Fruit fly (Drosophila melanogaster) whole organism, prepupa: ENCODE measurements around the gene CG5177.

ENCODE experiments used
- CG10631 ChIP-seq: fragments of 200-800 bp; sonication (Bioruptor generic); optimal IDR thresholded peaks from 2 replicates; lab custom pipeline; 2016; ENCODE audit warnings: missing biosample characterization, missing genetic modification characterization
- CG10669 ChIP-seq: fragments of 200-800 bp; sonication (Bioruptor generic); optimal IDR thresholded peaks from 3 replicates; lab custom pipeline; 2018; ENCODE audit warnings: missing biosample characterization, mild to moderate bottlenecking, missing genetic modification characterization, moderate library complexity
- CG11762 ChIP-seq: fragments of 200-800 bp; sonication (Bioruptor generic); optimal IDR thresholded peaks from 3 replicates; lab custom pipeline; 2016; ENCODE audit warnings: missing biosample characterization, missing genetic modification characterization; ENCODE audit not compliant: insufficient read depth
- CG15336 ChIP-seq: fragments of 200-800 bp; sonication (Bioruptor generic); IDR thresholded peaks from 2 replicates; pipeline ENCODE4 v1.3.6; 2022; ENCODE audit warnings: missing biosample characterization, missing genetic modification characterization
- CG16779 ChIP-seq: fragments of 200-800 bp; sonication (Bioruptor generic); optimal IDR thresholded peaks from 3 replicates; lab custom pipeline; 2017; ENCODE audit warnings: missing biosample characterization, mild to moderate bottlenecking, missing genetic modification characterization
- CG32006 ChIP-seq: fragments of 200-800 bp; sonication (Bioruptor generic); optimal IDR thresholded peaks from 3 replicates; lab custom pipeline; 2017; ENCODE audit warnings: missing biosample characterization, mild to moderate bottlenecking, missing genetic modification characterization
- CG34406 ChIP-seq: fragments of 200-800 bp; sonication (Bioruptor generic); optimal IDR thresholded peaks from 3 replicates; lab custom pipeline; 2016; ENCODE audit warnings: missing biosample characterization, missing genetic modification characterization
- CG3919 ChIP-seq: fragments of 200-800 bp; sonication (Bioruptor generic); optimal IDR thresholded peaks from 3 replicates; lab custom pipeline; 2016; ENCODE audit warnings: missing biosample characterization, missing genetic modification characterization
- CG4318 ChIP-seq: fragments of 200-800 bp; sonication (Bioruptor generic); optimal IDR thresholded peaks from 3 replicates; lab custom pipeline; 2017; ENCODE audit warnings: missing biosample characterization, mild to moderate bottlenecking, missing genetic modification characterization
- CG6163 ChIP-seq: fragments of 200-800 bp; sonication (Bioruptor generic); IDR thresholded peaks from 3 replicates; pipeline ENCODE4 v1.3.6; 2022; ENCODE audit warnings: missing biosample characterization, missing genetic modification characterization
- CG6276 ChIP-seq: fragments of 200-800 bp; sonication (Bioruptor generic); optimal IDR thresholded peaks from 2 replicates; lab custom pipeline; 2017; ENCODE audit warnings: missing biosample characterization, mild to moderate bottlenecking, missing genetic modification characterization
- CG6808 ChIP-seq: fragments of 200-800 bp; sonication (Bioruptor generic); optimal IDR thresholded peaks from 3 replicates; lab custom pipeline; 2017; ENCODE audit warnings: missing biosample characterization, missing genetic modification characterization, mild to moderate bottlenecking, moderate library complexity, missing genetic modification reagents
- CG6854 ChIP-seq: fragments of 200-800 bp; sonication (Bioruptor generic); optimal IDR thresholded peaks from 2 replicates; lab custom pipeline; 2017; ENCODE audit warnings: missing biosample characterization, mild to moderate bottlenecking, missing genetic modification characterization
- CG8319 ChIP-seq: fragments of 200-800 bp; sonication (Bioruptor generic); optimal IDR thresholded peaks from 3 replicates; lab custom pipeline; 2016; ENCODE audit warnings: missing biosample characterization, missing genetic modification characterization
- CG9139 ChIP-seq: fragments of 200-800 bp; sonication (Bioruptor generic); optimal IDR thresholded peaks from 3 replicates; lab custom pipeline; 2017; ENCODE audit warnings: missing biosample characterization, mild to moderate bottlenecking, missing genetic modification characterization
- Eip75B ChIP-seq: fragments of 200-800 bp; sonication (Bioruptor generic); optimal IDR thresholded peaks from 3 replicates; lab custom pipeline; 2016; ENCODE audit warnings: missing biosample characterization, missing genetic modification characterization
- Eip78C ChIP-seq: fragments of 200-800 bp; sonication (Bioruptor generic); peaks from one replicate; lab custom pipeline; 2016; ENCODE audit warnings: missing biosample characterization, missing genetic modification characterization
- Eip93F ChIP-seq: fragments of 200-800 bp; sonication (Bioruptor generic); optimal IDR thresholded peaks from 2 replicates; lab custom pipeline; 2016; ENCODE audit warnings: missing biosample characterization, mild to moderate bottlenecking, missing genetic modification characterization
- Ets21C ChIP-seq: fragments of 200-800 bp; sonication (Bioruptor generic); optimal IDR thresholded peaks from 3 replicates; lab custom pipeline; 2016; ENCODE audit warnings: missing biosample characterization, missing genetic modification characterization
- Ets96B ChIP-seq: fragments of 200-800 bp; optimal IDR thresholded peaks from 2 replicates; lab custom pipeline; 2019; ENCODE audit warnings: missing biosample characterization, mild to moderate bottlenecking, missing genetic modification characterization, moderate library complexity
- Gug ChIP-seq: fragments of 200-800 bp; sonication (Bioruptor generic); IDR thresholded peaks from 2 replicates; pipeline ENCODE4 v1.3.6; 2022; ENCODE audit warnings: missing biosample characterization, missing genetic modification characterization
- Hr38 ChIP-seq: sonication (Bioruptor generic); optimal IDR thresholded peaks from 2 replicates; lab custom pipeline; 2016; ENCODE audit warnings: missing biosample characterization, missing genetic modification characterization
- Hr39 ChIP-seq: fragments of 200-800 bp; sonication (Bioruptor generic); optimal IDR thresholded peaks from 2 replicates; lab custom pipeline; 2016; ENCODE audit warnings: missing biosample characterization, missing genetic modification characterization
- Lpt ChIP-seq: fragments of 200-800 bp; sonication (Bioruptor generic); optimal IDR thresholded peaks from 3 replicates; lab custom pipeline; 2016; ENCODE audit warnings: missing biosample characterization, missing genetic modification characterization
- OdsH ChIP-seq: fragments of 200-800 bp; sonication (Bioruptor generic); optimal IDR thresholded peaks from 3 replicates; lab custom pipeline; 2016; ENCODE audit warnings: missing biosample characterization, missing genetic modification characterization
- Smox ChIP-seq: fragments of 200-800 bp; sonication (Bioruptor generic); optimal IDR thresholded peaks from 3 replicates; lab custom pipeline; 2016; ENCODE audit warnings: missing biosample characterization, missing genetic modification characterization
- Sox102F ChIP-seq: fragments of 200-800 bp; sonication (Bioruptor generic); optimal IDR thresholded peaks from 2 replicates; lab custom pipeline; 2016; ENCODE audit warnings: missing biosample characterization, mild to moderate bottlenecking, missing genetic modification characterization
- Sox14 ChIP-seq: fragments of 200-800 bp; sonication (Bioruptor generic); optimal IDR thresholded peaks from 3 replicates; lab custom pipeline; 2016; ENCODE audit warnings: missing biosample characterization, missing genetic modification characterization
- Sox15 ChIP-seq: fragments of 200-800 bp; sonication (Bioruptor generic); optimal IDR thresholded peaks from 3 replicates; lab custom pipeline; 2016; ENCODE audit warnings: missing biosample characterization, missing genetic modification characterization
- achi ChIP-seq: fragments of 200-800 bp; sonication (Bioruptor generic); optimal IDR thresholded peaks from 3 replicates; lab custom pipeline; 2016; ENCODE audit warnings: missing biosample characterization, missing genetic modification characterization
- acj6 ChIP-seq: fragments of 200-800 bp; sonication (Bioruptor generic); optimal IDR thresholded peaks from 3 replicates; lab custom pipeline; 2016; ENCODE audit warnings: missing biosample characterization, missing genetic modification characterization
- cyc ChIP-seq: fragments of 200-800 bp; sonication (Bioruptor generic); optimal IDR thresholded peaks from 3 replicates; lab custom pipeline; 2016; ENCODE audit warnings: missing biosample characterization, missing genetic modification characterization
- dac ChIP-seq: fragments of 200-800 bp; sonication (Bioruptor generic); optimal IDR thresholded peaks from 2 replicates; lab custom pipeline; 2017; ENCODE audit warnings: missing biosample characterization, mild to moderate bottlenecking, missing genetic modification characterization
- dsx ChIP-seq: fragments of 200-800 bp; optimal IDR thresholded peaks from 3 replicates; lab custom pipeline; 2019; ENCODE audit warnings: missing biosample characterization, mild to moderate bottlenecking, missing genetic modification characterization, moderate library complexity; ENCODE audit not compliant: poor library complexity, severe bottlenecking
- eg ChIP-seq: fragments of 200-800 bp; sonication (Bioruptor generic); IDR thresholded peaks from 3 replicates; pipeline ENCODE4 v1.3.6; 2022; ENCODE audit warnings: missing biosample characterization, missing genetic modification characterization
- fd59A ChIP-seq: fragments of 200-800 bp; sonication (Bioruptor generic); optimal IDR thresholded peaks from 2 replicates; lab custom pipeline; 2017; ENCODE audit warnings: missing biosample characterization, mild to moderate bottlenecking, missing genetic modification characterization, missing genetic modification reagents
- fd85E ChIP-seq: fragments of 200-800 bp; sonication (Bioruptor generic); optimal IDR thresholded peaks from 3 replicates; lab custom pipeline; 2016; ENCODE audit warnings: missing biosample characterization, missing genetic modification characterization
- fkh ChIP-seq: fragments of 200-800 bp; sonication (Bioruptor generic); optimal IDR thresholded peaks from 3 replicates; lab custom pipeline; 2017; ENCODE audit warnings: missing biosample characterization, mild to moderate bottlenecking, missing genetic modification characterization, moderate library complexity
- salr ChIP-seq, 2 experiments: fragments of 200-800 bp; sonication (Bioruptor generic); optimal IDR thresholded peaks; 3 replicates each; lab custom pipeline; 2016 to 2018; ENCODE audit warnings: missing biosample characterization in 2 of 2, missing genetic modification characterization in 2 of 2, mild to moderate bottlenecking in 1 of 2
- ss ChIP-seq, 2 experiments: fragments of 200-800 bp; sonication (Bioruptor generic); optimal IDR thresholded peaks; 2 replicates in 1 of 2; 3 replicates in 1 of 2; lab custom pipeline; 2017 to 2018; ENCODE audit warnings: mild to moderate bottlenecking in 2 of 2, missing biosample characterization in 2 of 2, missing genetic modification characterization in 2 of 2, moderate library complexity in 1 of 2
- svp ChIP-seq: fragments of 200-800 bp; sonication (Bioruptor generic); peaks from one replicate; lab custom pipeline; 2016; ENCODE audit warnings: missing biosample characterization, missing genetic modification characterization
- vri ChIP-seq: fragments of 200-800 bp; sonication (Bioruptor generic); optimal IDR thresholded peaks from 3 replicates; lab custom pipeline; 2016; ENCODE audit warnings: missing biosample characterization, mild to moderate bottlenecking, missing genetic modification characterization

CG5177 gene

DNA sequence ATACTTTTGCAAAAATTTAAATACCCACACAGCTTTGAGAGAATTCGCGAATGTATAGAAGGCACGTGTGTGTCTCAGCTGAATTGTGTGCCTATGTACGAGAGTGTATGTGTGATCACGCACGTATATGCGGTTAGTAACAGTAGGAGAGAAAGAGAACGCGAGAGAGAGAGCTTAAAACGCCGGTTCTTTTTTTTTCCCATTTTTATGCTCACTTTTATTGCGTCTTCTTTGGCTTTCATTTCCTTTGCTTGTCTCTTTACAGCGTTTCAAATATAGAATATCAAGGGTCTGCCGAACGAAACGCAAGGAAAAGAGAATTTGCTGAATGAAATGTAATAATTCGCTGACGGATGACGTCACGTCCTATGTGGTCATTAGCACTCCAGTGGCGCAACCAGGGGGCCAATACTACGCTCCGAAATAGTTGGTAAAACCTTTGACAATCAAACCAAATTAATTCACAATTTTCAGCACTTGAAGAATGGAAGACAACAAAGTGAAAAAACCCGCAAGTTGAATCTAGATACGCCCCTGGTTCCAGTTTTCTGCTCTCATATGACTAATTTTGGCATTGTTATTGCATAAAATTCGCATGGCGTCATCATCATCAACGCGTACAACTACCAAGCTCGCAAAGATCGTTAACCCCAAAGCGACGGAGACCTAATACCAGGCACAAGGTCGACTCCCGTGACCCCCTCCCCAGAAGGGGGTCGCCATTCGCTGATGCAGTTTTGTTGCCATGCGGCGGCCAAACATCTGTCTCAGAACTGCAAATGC is 20.1 kb downstream of the CG5177 start (continued):
- TF ChIP-seq CG34406, result peak; percentile 77
- TF ChIP-seq fd85E (GFP tag; lab: Kevin White, UChicago), result no peak
- peak; percentile 44 for TF ChIP-seq fd59A
- TF ChIP-seq achi (GFP tag; lab: Kevin White, UChicago), result peak; percentile 80
- peak; percentile 54 for TF ChIP-seq CG6276 (GFP tag; lab: Kevin White, UChicago)
- TF ChIP-seq cyc, result peak; percentile 91
- TF ChIP-seq Eip78C (GFP tag; lab: Kevin White, UChicago), result peak; percentile 92
- TF ChIP-seq Eip93F (GFP tag; lab: Kevin White, UChicago), result peak; percentile 8
- TF ChIP-seq Smox (GFP tag; lab: Kevin White, UChicago), result peak; percentile 87
- TF ChIP-seq vri (GFP tag; lab: Kevin White, UChicago), result peak; percentile 97
- peak; percentile 70 for TF ChIP-seq CG8319
- TF ChIP-seq Sox15 (GFP tag; lab: Kevin White, UChicago), result peak; percentile 78
- peak; percentile 13 for TF ChIP-seq CG6808
- peak; percentile 69 for TF ChIP-seq CG10631 (GFP tag; lab: Kevin White, UChicago)
- TF ChIP-seq Ets21C (GFP tag; lab: Kevin White, UChicago), result peak; percentile 87
- TF ChIP-seq Hr39 (GFP tag; lab: Kevin White, UChicago), result peak; percentile 94
- peak; percentile 93 for TF ChIP-seq eg (GFP tag; lab: Robert Waterston, UW)
- no peak for TF ChIP-seq CG6854
- TF ChIP-seq CG3919 (GFP tag; lab: Kevin White, UChicago), result peak; percentile 85
- TF ChIP-seq CG15336 (GFP tag; lab: Robert Waterston, UW), result peak; percentile 78
- TF ChIP-seq CG6163, result peak; percentile 92
- peak; percentile 13 for TF ChIP-seq CG4318 (GFP tag; lab: Kevin White, UChicago)
- peak; percentile 29 for TF ChIP-seq dsx (GFP tag; lab: Kevin White, UChicago)
- peak; percentile 96 for TF ChIP-seq svp
- peak; percentile 73 for TF ChIP-seq Gug (GFP tag; lab: Robert Waterston, UW)
- peak; percentile 33 for TF ChIP-seq CG16779 (tag; lab: Kevin White, UChicago)
- peak; percentile 79 for TF ChIP-seq OdsH (GFP tag; lab: Kevin White, UChicago)
- TF ChIP-seq, all 60 proteins: peak for 55

DNA sequence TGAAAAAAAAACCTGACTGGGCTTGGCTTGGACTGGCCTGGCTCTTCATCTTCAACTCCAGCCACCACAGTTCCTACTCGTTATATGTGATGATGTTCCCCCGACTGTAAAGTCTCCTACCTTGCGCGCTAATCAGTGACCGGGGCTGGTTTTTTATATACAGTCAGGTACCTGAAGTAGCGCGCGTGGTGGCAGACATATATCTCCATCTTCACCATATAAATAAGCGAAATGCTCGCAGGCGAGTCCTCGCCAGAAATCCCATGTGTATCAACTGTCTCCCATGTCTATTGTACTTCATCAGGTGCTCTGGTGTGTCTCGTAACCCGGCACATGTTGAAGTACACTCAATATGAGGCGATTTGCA is 20.6 kb downstream of the CG5177 start:
- TF ChIP-seq CG9139 (GFP tag; lab: Kevin White, UChicago) (no peak), CG16779 (tag; lab: Kevin White, UChicago) (no peak), CG6163 (no peak; the same call in 2 of the 3 replicates), CG4318 (GFP tag; lab: Kevin White, UChicago) (no peak), dac (GFP tag; lab: Kevin White, UChicago) (no peak), Sox14 (GFP tag; lab: Kevin White, UChicago) (no peak), fkh (no peak)

DNA sequence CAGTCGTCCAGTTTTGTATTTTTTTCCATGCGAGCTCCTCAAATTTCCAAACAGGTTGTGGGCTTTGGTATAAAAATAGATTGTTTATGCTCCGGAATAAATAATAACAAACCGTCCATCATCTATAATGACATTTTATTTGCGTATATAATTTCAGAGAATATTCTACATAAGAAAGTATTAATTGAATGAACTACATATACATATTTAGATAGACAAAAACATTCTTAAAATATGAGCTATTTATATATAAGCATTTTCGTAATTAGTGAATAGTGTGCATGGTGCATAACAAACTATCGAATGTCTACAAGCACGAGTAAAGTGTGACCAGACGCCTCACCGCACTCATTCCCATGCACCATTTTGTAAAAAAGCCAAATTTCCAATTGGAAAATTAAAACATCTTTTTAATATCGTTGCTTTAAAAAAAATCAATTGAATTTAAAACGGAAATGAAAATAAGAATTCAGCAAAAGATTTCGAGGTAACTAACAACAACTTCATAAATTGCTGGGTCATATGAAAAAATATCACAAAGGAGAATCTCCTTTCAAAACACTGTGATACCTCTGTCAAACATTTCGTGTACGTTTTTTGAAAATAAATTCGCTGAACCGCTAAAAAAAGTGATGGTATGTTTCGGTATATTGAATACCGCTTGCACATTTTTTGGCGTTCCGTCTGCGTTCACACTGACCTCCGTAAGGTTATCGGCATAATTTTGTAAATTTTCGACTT is 21.5 kb downstream of the CG5177 start, which contains the start of gene muc:
Gene muc, plus strand, starts transcription at position 541 of the 741 bp plus-strand sequence.
- TF ChIP-seq CG8319, result no peak
- no peak for TF ChIP-seq Sox102F (GFP tag; lab: Kevin White, UChicago)
- TF ChIP-seq Ets96B (tag; lab: Kevin White, UChicago), result no peak
- TF ChIP-seq Eip93F (GFP tag; lab: Kevin White, UChicago), result peak; percentile 1
- TF ChIP-seq salr (GFP tag; optimal IDR thresholded peaks at IDR 0.05; lab: Kevin White, UChicago), result peak in 1 of 2 experiments; percentile 8
- no peak for TF ChIP-seq Lpt (GFP tag; lab: Kevin White, UChicago)
- no peak for TF ChIP-seq ss (GFP tag; optimal IDR thresholded peaks at IDR 0.05; lab: Kevin White, UChicago)
- peak; percentile 38 for TF ChIP-seq Sox14 (GFP tag; lab: Kevin White, UChicago)
- TF ChIP-seq Eip78C (GFP tag; lab: Kevin White, UChicago), result peak; percentile 69
- peak; percentile 14 for TF ChIP-seq Sox15 (GFP tag; lab: Kevin White, UChicago)
- peak; percentile 96 for TF ChIP-seq svp
- TF ChIP-seq fkh, result no peak
- no peak for TF ChIP-seq CG4318 (GFP tag; lab: Kevin White, UChicago)
- TF ChIP-seq CG6163, result no peak
- TF ChIP-seq CG10669, result peak; percentile 2
- TF ChIP-seq CG6808, result no peak
- TF ChIP-seq acj6 (GFP tag; lab: Kevin White, UChicago), result no peak
- TF ChIP-seq eg (GFP tag; lab: Robert Waterston, UW), result peak; percentile 42; the same call in 2 of the 3 replicates
- TF ChIP-seq CG6854, result no peak
- peak; percentile 27 for TF ChIP-seq CG3919 (GFP tag; lab: Kevin White, UChicago)
- TF ChIP-seq achi (GFP tag; lab: Kevin White, UChicago), result no peak
- TF ChIP-seq Hr38 (GFP tag; lab: Kevin White, UChicago), result no peak
- TF ChIP-seq CG34406, result peak; percentile 18
- no peak for TF ChIP-seq CG16779 (tag; lab: Kevin White, UChicago)
- TF ChIP-seq CG32006 (GFP tag; lab: Kevin White, UChicago), result peak; percentile 27
- TF ChIP-seq Eip75B (GFP tag; lab: Kevin White, UChicago), result peak; percentile 23
- no peak for TF ChIP-seq fd85E (GFP tag; lab: Kevin White, UChicago)
- TF ChIP-seq cyc, result peak; percentile 0
- no peak for TF ChIP-seq CG11762
